Worm (Caenorhabditis elegans): ENCODE results near the gene ergi-2.

The ergi-2 gene

ce11 chrX:14962456-14962855 lies 44.7 kb downstream of the ergi-2 start, which contains the start of gene rgs-10:
rgs-10 (plus strand) TSS chrX:14962756.
- no peak for TF ChIP-seq W03F9.2 (tag; optimal IDR thresholded peaks at IDR 0.05)
- TF ChIP-seq him-1 (tag; optimal IDR thresholded peaks at IDR 0.05): no peak
- TF ChIP-seq dao-5 (tag; optimal IDR thresholded peaks at IDR 0.05): no peak

ce11 chrX:14961471-14961870 lies 45.6 kb downstream of the ergi-2 start, which contains the start of gene idpp-3:
idpp-3 (minus strand) TSS chrX:14961571.
- no peak for TF ChIP-seq dao-5 (tag; optimal IDR thresholded peaks at IDR 0.05)

ce11 chrX:14960841-14961240 lies 46.3 kb downstream of the ergi-2 start:
- TF ChIP-seq him-1 (tag; optimal IDR thresholded peaks at IDR 0.05) (no peak), dao-5 (tag; optimal IDR thresholded peaks at IDR 0.05) (no peak), W03F9.2 (tag; optimal IDR thresholded peaks at IDR 0.05) (no peak)

DNA sequence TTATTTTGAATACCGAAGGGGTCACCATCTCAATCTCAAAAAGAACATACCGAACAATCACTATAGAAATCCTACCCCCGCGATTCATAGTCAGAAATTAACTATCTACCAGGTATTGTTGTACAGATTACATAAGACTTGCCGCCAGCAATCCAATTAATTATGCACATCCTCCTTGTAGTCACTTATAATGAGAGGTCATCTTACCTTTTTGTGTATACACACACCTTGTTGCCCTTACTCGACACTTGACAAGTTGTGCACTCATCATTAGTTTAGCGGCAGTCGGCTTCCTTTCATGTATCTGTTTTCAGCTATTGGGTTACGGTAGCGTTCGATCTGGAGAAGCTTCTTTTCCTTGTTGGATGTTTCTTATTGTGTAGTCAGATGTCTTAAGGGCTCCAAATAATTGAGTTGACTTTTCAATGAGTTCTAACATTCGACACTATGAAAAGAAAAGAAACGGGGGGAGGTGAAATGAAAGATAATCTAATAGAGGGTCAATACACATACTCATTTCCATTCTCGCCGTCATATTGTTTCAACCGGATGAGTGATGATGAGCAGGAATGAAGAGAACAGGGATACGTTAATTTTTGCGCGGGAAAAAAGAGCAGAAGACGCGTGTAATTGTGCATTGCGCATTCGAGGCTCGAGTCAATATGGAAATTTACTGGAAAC lies 47.6 kb downstream of the ergi-2 start:
- no peak for TF ChIP-seq dao-5 (tag; optimal IDR thresholded peaks at IDR 0.05)
- TF ChIP-seq W03F9.2 (tag; optimal IDR thresholded peaks at IDR 0.05): no peak
- no peak for TF ChIP-seq him-1 (tag; optimal IDR thresholded peaks at IDR 0.05)

DNA sequence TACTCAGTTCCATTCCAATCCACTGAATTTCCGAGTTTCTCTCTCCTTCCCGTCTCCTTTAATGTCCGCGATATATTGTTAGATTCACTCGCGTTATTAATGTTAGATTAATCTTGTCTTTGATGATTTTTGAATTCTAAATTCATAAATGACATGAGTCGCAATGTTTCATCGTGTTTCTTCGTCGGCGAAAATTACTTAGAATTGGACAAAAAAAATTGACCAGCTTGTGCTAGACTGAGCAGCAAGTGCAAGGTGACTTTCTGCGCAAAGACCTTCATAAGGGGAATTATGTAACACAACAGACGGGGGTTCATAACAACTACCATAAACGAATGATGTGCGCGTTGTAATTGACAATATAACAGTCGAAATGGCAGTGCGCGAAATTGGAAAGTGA lies 48.7 kb downstream of the ergi-2 start:
- TF ChIP-seq dao-5 (tag; optimal IDR thresholded peaks at IDR 0.05) (no peak), W03F9.2 (tag; optimal IDR thresholded peaks at IDR 0.05) (no peak), him-1 (tag; optimal IDR thresholded peaks at IDR 0.05) (no peak)

DNA sequence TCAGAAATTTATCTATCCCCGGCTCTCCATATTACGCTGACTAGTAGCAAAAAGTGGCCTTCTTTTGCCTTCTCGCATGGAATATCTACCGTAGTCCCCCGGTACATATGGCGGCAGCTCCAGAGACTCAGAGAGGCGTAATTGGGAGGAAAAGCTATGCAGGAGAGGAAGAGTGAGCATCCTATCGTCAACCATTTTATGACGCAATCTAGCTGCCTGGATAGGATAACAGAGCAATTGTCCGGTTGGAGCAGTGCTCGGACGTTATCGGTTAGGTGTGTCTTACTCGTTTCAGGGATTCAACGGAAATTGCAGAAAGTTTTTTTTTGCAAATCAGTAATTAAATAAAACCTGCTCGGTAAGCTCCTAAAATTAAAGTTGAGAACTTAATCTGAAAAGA lies 49.9 kb downstream of the ergi-2 start:
- TF ChIP-seq him-1 (tag; optimal IDR thresholded peaks at IDR 0.05) (no peak), dao-5 (tag; optimal IDR thresholded peaks at IDR 0.05) (no peak), W03F9.2 (tag; optimal IDR thresholded peaks at IDR 0.05) (no peak)

DNA sequence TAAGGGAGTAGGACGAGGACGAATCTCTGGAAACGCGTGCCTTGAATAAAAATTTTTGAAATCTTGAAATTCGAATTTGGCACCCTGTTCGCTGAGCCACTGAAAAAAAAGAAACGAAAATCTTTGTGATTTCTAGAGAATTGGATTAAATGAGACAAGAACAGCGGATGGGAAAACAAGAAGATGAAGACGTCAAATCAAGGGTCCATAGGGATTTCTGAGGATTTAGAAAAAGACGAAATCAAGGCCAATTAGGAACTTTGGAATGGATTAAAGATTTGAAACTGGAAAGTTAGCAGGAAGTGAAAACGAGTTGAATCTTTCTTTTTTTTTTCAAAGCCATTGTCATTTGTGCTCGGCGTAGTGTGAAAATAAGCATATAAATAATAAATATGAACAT lies 52.6 kb downstream of the ergi-2 start, which contains the start of gene pag-3:
TSS of gene pag-3 (minus strand) at position 101 of the 400 bp plus-strand sequence.
- TF ChIP-seq dao-5 (tag; optimal IDR thresholded peaks at IDR 0.05) (no peak), W03F9.2 (tag; optimal IDR thresholded peaks at IDR 0.05) (no peak), him-1 (tag; optimal IDR thresholded peaks at IDR 0.05) (no peak)

Data from whole organism, L4/young adult.